Fruit fly (Drosophila melanogaster): ENCODE measurements around the gene CG4783.

DNA sequence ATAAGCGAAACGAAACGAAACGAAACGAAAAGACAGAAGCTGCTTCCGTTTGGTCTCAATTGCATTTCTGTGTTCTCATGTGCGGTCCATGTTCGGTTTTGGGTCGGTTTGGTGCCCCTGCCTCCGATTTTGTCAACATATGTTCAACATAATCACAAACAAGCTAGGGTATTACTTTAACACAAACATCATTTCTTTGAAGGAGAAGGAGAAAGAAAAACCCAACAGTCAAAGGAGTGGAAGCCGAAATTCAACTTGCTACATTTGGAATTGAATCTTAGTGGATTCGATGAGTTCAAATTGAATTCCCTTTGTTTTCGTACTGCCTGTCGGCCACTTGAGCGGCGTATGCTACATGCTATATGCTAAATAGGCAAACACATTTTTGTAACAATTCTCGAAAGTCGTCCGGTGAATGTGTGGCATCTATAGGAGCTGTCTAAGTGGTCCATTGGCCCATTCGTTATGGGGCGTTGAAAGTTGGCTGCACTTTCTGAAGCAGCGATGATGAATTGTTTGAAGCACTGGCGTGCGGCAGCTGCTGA is 49.4 kb downstream of the CG4783 start:
- TF ChIP-seq EcR (GFP tag; optimal IDR thresholded peaks at IDR 0.05) (no peak), psq (optimal IDR thresholded peaks at IDR 0.05) (no peak)
